Worm (Caenorhabditis elegans) whole organism, L2 larva: ENCODE results near the gene F56C9.10.

Experiments used
- C34F6.9 ChIP-seq: fragments of 150-350 bp; optimal IDR thresholded peaks from 2 replicates; lab custom pipeline; 2014; ENCODE audit warnings: missing biosample characterization, missing genetic modification characterization
- F13H6.1 ChIP-seq: sonication (generic microtip); optimal IDR thresholded peaks from 2 replicates; lab custom pipeline; 2016; ENCODE audit warnings: missing genetic modification characterization, missing compliant biosample characterization
- R02D3.7 ChIP-seq: fragments of 150-350 bp; optimal IDR thresholded peaks from 2 replicates; lab custom pipeline; 2014; ENCODE audit warnings: missing biosample characterization, missing genetic modification characterization
- Y55F3AM.14 ChIP-seq: fragments of 200-800 bp; sonication (Bioruptor generic); optimal IDR thresholded peaks from 2 replicates; lab custom pipeline; 2018; ENCODE audit warnings: mild to moderate bottlenecking, missing genetic modification characterization, missing compliant biosample characterization
- ZK546.5 ChIP-seq: sonication (generic microtip); optimal IDR thresholded peaks from 2 replicates; lab custom pipeline; 2017; ENCODE audit warnings: missing biosample characterization, missing genetic modification characterization
- alr-1 ChIP-seq: fragments of 150-350 bp; optimal IDR thresholded peaks from 2 replicates; lab custom pipeline; 2014; ENCODE audit warnings: missing biosample characterization, missing genetic modification characterization
- aly-2 ChIP-seq: fragments of 150-350 bp; optimal IDR thresholded peaks from 2 replicates; lab custom pipeline; 2014; ENCODE audit warnings: missing biosample characterization, missing genetic modification characterization
- ama-1 ChIP-seq: fragments of 150-350 bp; optimal IDR thresholded peaks from 2 replicates; lab custom pipeline; 2018; ENCODE audit warnings: inconsistent platforms
- blmp-1 ChIP-seq: sonication (generic microtip); optimal IDR thresholded peaks from 2 replicates; lab custom pipeline; 2017; ENCODE audit warnings: missing genetic modification characterization, mild to moderate bottlenecking, missing compliant biosample characterization, antibody characterized with exemption, moderate library complexity; ENCODE audit not compliant: insufficient read depth
- ceh-16 ChIP-seq: fragments of 150-350 bp; optimal IDR thresholded peaks from 2 replicates; lab custom pipeline; 2014; ENCODE audit warnings: missing biosample characterization, missing genetic modification characterization
- ceh-82 ChIP-seq: fragments of 150-350 bp; optimal IDR thresholded peaks from 2 replicates; lab custom pipeline; 2014; ENCODE audit warnings: missing biosample characterization, missing genetic modification characterization
- crh-2 ChIP-seq: sonication (generic microtip); optimal IDR thresholded peaks from 2 replicates; lab custom pipeline; 2017; ENCODE audit warnings: missing biosample characterization, missing genetic modification characterization
- dmd-4 ChIP-seq: sonication (generic microtip); optimal IDR thresholded peaks from 2 replicates; lab custom pipeline; 2017; ENCODE audit warnings: missing biosample characterization, missing genetic modification characterization
- egl-27 ChIP-seq: sonication (generic microtip); optimal IDR thresholded peaks from 3 replicates; lab custom pipeline; 2017; ENCODE audit warnings: missing biosample characterization, missing genetic modification reagents, missing genetic modification characterization
- elt-1 ChIP-seq: fragments of 150-350 bp; optimal IDR thresholded peaks from 2 replicates; lab custom pipeline; 2014; ENCODE audit warnings: missing biosample characterization, missing genetic modification characterization
- elt-3 ChIP-seq: sonication (generic microtip); optimal IDR thresholded peaks from 2 replicates; lab custom pipeline; 2017; ENCODE audit warnings: missing biosample characterization, missing genetic modification characterization
- fos-1 ChIP-seq: fragments of 150-350 bp; optimal IDR thresholded peaks from 2 replicates; lab custom pipeline; 2014; ENCODE audit warnings: missing biosample characterization, missing genetic modification characterization
- gmeb-1 ChIP-seq: fragments of 150-350 bp; optimal IDR thresholded peaks from 2 replicates; lab custom pipeline; 2014; ENCODE audit warnings: missing biosample characterization, missing genetic modification characterization
- lin-11 ChIP-seq: fragments of 150-350 bp; sonication (generic microtip); optimal IDR thresholded peaks from 2 replicates; lab custom pipeline; 2014; ENCODE audit warnings: missing biosample characterization, missing genetic modification characterization, inconsistent platforms, mixed read lengths
- lin-13 ChIP-seq: fragments of 150-350 bp; optimal IDR thresholded peaks from 2 replicates; lab custom pipeline; 2014; ENCODE audit warnings: missing biosample characterization, missing genetic modification reagents, missing genetic modification characterization
- lin-39 ChIP-seq: fragments of 150-350 bp; optimal IDR thresholded peaks from 2 replicates; lab custom pipeline; 2014; ENCODE audit warnings: missing biosample characterization, missing genetic modification reagents, missing genetic modification characterization
- lsy-2 ChIP-seq, 2 experiments: fragments of 150-350 bp in 1 of 2; sonication (generic microtip) in 1 of 2; optimal IDR thresholded peaks; 2 replicates each; lab custom pipeline; 2014 to 2017; ENCODE audit warnings: missing biosample characterization in 2 of 2, missing genetic modification characterization in 2 of 2
- mab-5 ChIP-seq: fragments of 150-350 bp; optimal IDR thresholded peaks from 2 replicates; lab custom pipeline; 2014; ENCODE audit warnings: missing biosample characterization, missing genetic modification characterization
- mbf-1 ChIP-seq: sonication (generic microtip); optimal IDR thresholded peaks from 2 replicates; lab custom pipeline; 2017; ENCODE audit warnings: missing biosample characterization, missing genetic modification characterization
- mdl-1 ChIP-seq, 2 experiments: fragments of 150-350 bp in 1 of 2; sonication (generic microtip) in 1 of 2; optimal IDR thresholded peaks; 2 replicates each; lab custom pipeline; 2017; ENCODE audit warnings: missing biosample characterization in 2 of 2, missing genetic modification characterization in 2 of 2
- nhr-10 ChIP-seq: sonication (generic microtip); optimal IDR thresholded peaks from 2 replicates; lab custom pipeline; 2017; ENCODE audit warnings: missing biosample characterization, missing genetic modification characterization
- nhr-11 ChIP-seq: fragments of 150-350 bp; optimal IDR thresholded peaks from 2 replicates; lab custom pipeline; 2014; ENCODE audit warnings: missing biosample characterization, missing genetic modification characterization
- nhr-12 ChIP-seq: fragments of 150-350 bp; optimal IDR thresholded peaks from 2 replicates; lab custom pipeline; 2014; ENCODE audit warnings: missing biosample characterization, missing genetic modification characterization
- nhr-129 ChIP-seq: fragments of 150-350 bp; optimal IDR thresholded peaks from 2 replicates; lab custom pipeline; 2014; ENCODE audit warnings: missing biosample characterization, missing genetic modification characterization
- nhr-21 ChIP-seq: fragments of 150-350 bp; optimal IDR thresholded peaks from 2 replicates; lab custom pipeline; 2014; ENCODE audit warnings: missing biosample characterization, missing genetic modification characterization
- nhr-23 ChIP-seq: fragments of 150-350 bp; optimal IDR thresholded peaks from 2 replicates; lab custom pipeline; 2014; ENCODE audit warnings: missing biosample characterization, missing genetic modification reagents, missing genetic modification characterization
- nhr-237 ChIP-seq: fragments of 150-350 bp; optimal IDR thresholded peaks from 2 replicates; lab custom pipeline; 2014; ENCODE audit warnings: missing biosample characterization, missing genetic modification characterization
- nhr-25 ChIP-seq: fragments of 150-350 bp; sonication (generic microtip); optimal IDR thresholded peaks from 3 replicates; lab custom pipeline; 2014; ENCODE audit warnings: missing biosample characterization, missing genetic modification characterization
- nhr-6 ChIP-seq: fragments of 150-350 bp; optimal IDR thresholded peaks from 2 replicates; lab custom pipeline; 2014; ENCODE audit warnings: missing biosample characterization, missing genetic modification characterization
- nhr-77 ChIP-seq: fragments of 150-350 bp; optimal IDR thresholded peaks from 2 replicates; lab custom pipeline; 2014; ENCODE audit warnings: missing biosample characterization, missing genetic modification characterization
- peb-1 ChIP-seq: fragments of 150-350 bp; optimal IDR thresholded peaks from 2 replicates; lab custom pipeline; 2014; ENCODE audit warnings: missing biosample characterization, missing genetic modification characterization
- sem-4 ChIP-seq: fragments of 150-350 bp; optimal IDR thresholded peaks from 2 replicates; lab custom pipeline; 2014; ENCODE audit warnings: missing biosample characterization, missing genetic modification reagents, missing genetic modification characterization
- skn-1 ChIP-seq: sonication (generic microtip); optimal IDR thresholded peaks from 2 replicates; lab custom pipeline; 2017; ENCODE audit warnings: missing biosample characterization, missing genetic modification characterization
- sma-3 ChIP-seq: sonication (generic microtip); optimal IDR thresholded peaks from 2 replicates; lab custom pipeline; 2016; ENCODE audit warnings: missing genetic modification reagents, missing genetic modification characterization, missing compliant biosample characterization
- sma-9 ChIP-seq, 2 experiments: fragments of 150-350 bp in 1 of 2; sonication (generic microtip) in 1 of 2; optimal IDR thresholded peaks; 2 replicates each; lab custom pipeline; 2014 to 2016; ENCODE audit warnings: missing genetic modification characterization in 2 of 2, mild to moderate bottlenecking in 1 of 2, missing biosample characterization in 1 of 2, missing compliant biosample characterization in 1 of 2, missing genetic modification reagents in 1 of 2, moderate library complexity in 1 of 2
- snpc-4 ChIP-seq: fragments of 150-350 bp; optimal IDR thresholded peaks from 2 replicates; lab custom pipeline; 2014; ENCODE audit warnings: missing biosample characterization, missing genetic modification characterization
- unc-39 ChIP-seq: fragments of 150-350 bp; optimal IDR thresholded peaks from 2 replicates; lab custom pipeline; 2014; ENCODE audit warnings: missing biosample characterization, missing genetic modification characterization
- unc-55 ChIP-seq: fragments of 150-350 bp; sonication (generic microtip); optimal IDR thresholded peaks from 3 replicates; lab custom pipeline; 2014; ENCODE audit warnings: missing biosample characterization, missing genetic modification reagents, missing genetic modification characterization
- unc-62 ChIP-seq: fragments of 150-350 bp; optimal IDR thresholded peaks from 2 replicates; lab custom pipeline; 2014; ENCODE audit warnings: missing biosample characterization, missing genetic modification reagents, missing genetic modification characterization
- zag-1 ChIP-seq: fragments of 150-350 bp; optimal IDR thresholded peaks from 2 replicates; lab custom pipeline; 2014; ENCODE audit warnings: missing biosample characterization, missing genetic modification characterization
- ztf-1 ChIP-seq: fragments of 200-800 bp; sonication (Bioruptor generic); conservative IDR thresholded peaks from 2 replicates; pipeline ENCODE4 v1.3.6; 2022; ENCODE audit warnings: missing genetic modification characterization, missing compliant biosample characterization
- ztf-11 ChIP-seq: sonication (generic microtip); optimal IDR thresholded peaks from 2 replicates; lab custom pipeline; 2017; ENCODE audit warnings: missing biosample characterization, missing genetic modification characterization
- ztf-4 ChIP-seq: fragments of 150-350 bp; optimal IDR thresholded peaks from 2 replicates; lab custom pipeline; 2014; ENCODE audit warnings: missing biosample characterization, missing genetic modification characterization

Gene F56C9.10

DNA sequence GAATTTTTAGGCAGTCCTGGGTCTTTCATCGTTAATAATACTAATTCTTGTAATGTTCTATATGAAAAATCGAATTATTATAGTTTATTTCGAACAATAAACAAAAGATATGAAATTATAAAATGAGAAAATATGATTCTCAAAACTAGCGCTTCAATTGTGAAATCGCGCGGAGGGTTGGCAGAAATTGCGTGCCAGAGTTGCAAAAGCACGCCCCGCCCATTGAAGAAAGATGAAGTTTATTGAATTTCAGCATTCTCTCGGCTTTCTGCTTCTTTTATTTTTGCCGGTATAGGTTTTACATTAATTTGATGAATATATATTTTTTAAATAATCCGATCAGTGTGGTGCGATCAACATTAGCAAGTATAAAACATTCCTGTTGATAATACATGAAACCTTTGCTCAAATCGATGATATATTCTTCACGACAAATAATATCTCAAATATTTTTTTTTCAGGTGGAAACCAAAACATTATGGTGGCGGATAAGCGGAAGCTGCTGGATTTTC, 24.0 kb upstream of the F56C9.10 start, which contains the start of the genes eco-1 and hmgr-1:
eco-1 (minus strand) TSS at position 59 of the 512 bp plus-strand sequence.
hmgr-1 (plus strand) TSS at position 462 of the 512 bp plus-strand sequence.
- TF ChIP-seq lsy-2 (tag; optimal IDR thresholded peaks at IDR 0.05; lab: Kevin White, UChicago) (peak; percentile 31 to 64), gmeb-1 (tag; lab: Kevin White, UChicago) (peak; percentile 70), sma-9 (GFP tag; optimal IDR thresholded peaks at IDR 0.05; lab: Kevin White, UChicago) (peak; percentile 54), sma-9 (tag; optimal IDR thresholded peaks at IDR 0.05; lab: Kevin White, UChicago) (no peak), unc-55 (GFP tag; lab: Kevin White, UChicago) (peak; percentile 60), C34F6.9 (tag; lab: Kevin White, UChicago) (peak; percentile 46), peb-1 (tag; lab: Kevin White, UChicago) (no peak)

DNA sequence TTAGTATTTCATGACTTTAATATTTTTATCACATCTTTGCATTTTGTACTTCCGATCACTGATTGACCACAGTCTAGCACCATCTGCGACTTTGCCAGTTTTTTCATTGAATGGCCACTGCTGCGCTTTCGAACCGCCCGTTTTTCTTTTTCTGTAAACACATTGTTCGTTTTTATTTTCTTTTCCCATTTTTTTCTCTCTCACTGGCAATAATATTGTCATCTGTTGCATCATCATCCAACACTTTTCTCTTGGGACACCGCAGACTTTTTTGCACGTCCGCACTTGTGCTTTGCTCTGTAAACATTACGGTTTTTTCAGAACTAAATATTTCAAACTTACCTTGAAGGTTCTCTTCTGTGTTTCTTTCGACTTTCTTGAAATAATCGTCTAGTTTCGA, 23.5 kb upstream of the F56C9.10 start:
- TF ChIP-seq nhr-129 (tag; lab: Kevin White, UChicago) (peak; percentile 96), egl-27 (tag; lab: Kevin White, UChicago) (no peak)

DNA sequence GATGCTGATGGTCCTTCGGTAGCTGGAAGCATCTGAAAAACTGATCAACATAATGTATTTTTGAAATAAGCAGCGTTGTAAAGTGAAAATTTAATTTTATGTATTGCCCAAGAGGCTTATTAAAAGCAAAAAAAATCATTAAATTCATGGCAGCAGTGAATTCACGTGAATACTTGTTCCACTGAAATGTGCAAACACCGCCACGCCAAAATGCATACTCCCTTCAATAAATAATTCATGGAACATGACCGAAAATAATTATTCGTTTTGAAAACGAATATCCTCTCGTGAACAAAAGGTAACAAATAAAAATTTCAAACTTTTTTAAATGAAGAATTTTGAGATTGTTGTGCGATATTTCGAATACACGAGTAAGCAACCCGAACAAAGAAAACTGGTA, 22.2 kb upstream of the F56C9.10 start, which contains the start of gene F08F8.10:
F08F8.10 (minus strand) TSS at position 38 of the 400 bp plus-strand sequence.
- TF ChIP-seq lin-11 (tag; lab: Kevin White, UChicago) (no peak), gmeb-1 (tag; lab: Kevin White, UChicago) (no peak), nhr-11 (tag; lab: Kevin White, UChicago) (no peak), Y55F3AM.14 (GFP tag; lab: Kevin White, UChicago) (no peak), ztf-1 (GFP tag; lab: Robert Waterston, UW) (no peak), nhr-10 (tag; lab: Kevin White, UChicago) (no peak), ztf-11 (tag; lab: Kevin White, UChicago) (no peak), mbf-1 (tag; lab: Kevin White, UChicago) (no peak), unc-55 (GFP tag; lab: Kevin White, UChicago) (peak; percentile 57), elt-1 (tag; lab: Kevin White, UChicago) (no peak), nhr-25 (tag; lab: Kevin White, UChicago) (peak; percentile 38), dmd-4 (tag; lab: Kevin White, UChicago) (no peak), nhr-77 (tag; lab: Kevin White, UChicago) (no peak), mdl-1 (tag; optimal IDR thresholded peaks at IDR 0.05; lab: Kevin White, UChicago) (no peak), F13H6.1 (tag; lab: Kevin White, UChicago) (peak; percentile 0), skn-1 (tag; lab: Kevin White, UChicago) (no peak), blmp-1 (tag; lab: Kevin White, UChicago) (no peak), egl-27 (tag; lab: Kevin White, UChicago) (no peak), crh-2 (tag; lab: Kevin White, UChicago) (peak; percentile 44), nhr-6 (tag; lab: Kevin White, UChicago) (no peak), unc-39 (tag; lab: Kevin White, UChicago) (no peak), lsy-2 (tag; optimal IDR thresholded peaks at IDR 0.05; lab: Kevin White, UChicago) (peak in 1 of 2 experiments; percentile 62), snpc-4 (tag; lab: Kevin White, UChicago) (no peak), nhr-21 (no peak), fos-1 (no peak), zag-1 (tag; lab: Kevin White, UChicago) (no peak), nhr-129 (tag; lab: Kevin White, UChicago) (peak; percentile 45), sma-3 (GFP tag; lab: Kevin White, UChicago) (no peak), ceh-16 (tag; lab: Kevin White, UChicago) (no peak), sem-4 (tag; lab: Kevin White, UChicago) (no peak), ama-1 (lab: Kevin White, UChicago) (no peak), ZK546.5 (no peak), mab-5 (tag; lab: Kevin White, UChicago) (no peak), nhr-12 (tag; lab: Kevin White, UChicago) (no peak), R02D3.7 (tag; lab: Kevin White, UChicago) (no peak), ceh-82 (no peak), alr-1 (tag; lab: Kevin White, UChicago) (no peak), ztf-4 (no peak), unc-62 (GFP tag; lab: Kevin White, UChicago) (no peak), elt-3 (no peak), nhr-23 (no peak), lin-39 (tag; lab: Kevin White, UChicago) (no peak), lin-13 (GFP tag; lab: Kevin White, UChicago) (no peak), sma-9 (GFP tag; optimal IDR thresholded peaks at IDR 0.05; lab: Kevin White, UChicago) (peak; percentile 46), sma-9 (tag; optimal IDR thresholded peaks at IDR 0.05; lab: Kevin White, UChicago) (no peak), nhr-237 (tag; lab: Kevin White, UChicago) (no peak), aly-2 (tag; lab: Kevin White, UChicago) (no peak), C34F6.9 (tag; lab: Kevin White, UChicago) (peak; percentile 83), peb-1 (tag; lab: Kevin White, UChicago) (no peak)
